Fruit fly (Drosophila melanogaster) whole organism, embryonic: ENCODE results near the gene ClpX.

Experiments
- Atf6 ChIP-seq: fragments of 200-800 bp; sonication (Bioruptor generic); IDR thresholded peaks from 2 replicates; pipeline ENCODE4 v1.3.6; 2022; ENCODE audit warnings: missing biosample characterization, missing genetic modification characterization
- B-H2 ChIP-seq: fragments of 200-800 bp; sonication (Bioruptor generic); optimal IDR thresholded peaks from 2 replicates; lab custom pipeline; 2018; ENCODE audit warnings: missing biosample characterization, mild to moderate bottlenecking, missing genetic modification characterization
- BEAF-32 ChIP-seq: fragments of 200-800 bp; sonication (Bioruptor generic); optimal IDR thresholded peaks from 3 replicates; lab custom pipeline; 2017; ENCODE audit warnings: missing biosample characterization, missing genetic modification characterization, mild to moderate bottlenecking, moderate library complexity, missing genetic modification reagents
- Bteb2 ChIP-seq: fragments of 200-800 bp; sonication (Bioruptor generic); optimal IDR thresholded peaks from 2 replicates; lab custom pipeline; 2016; ENCODE audit warnings: missing biosample characterization, missing genetic modification characterization
- CG10267 ChIP-seq: fragments of 200-800 bp; sonication (Bioruptor generic); optimal IDR thresholded peaks from 2 replicates; lab custom pipeline; 2018; ENCODE audit warnings: missing biosample characterization, mild to moderate bottlenecking, missing genetic modification characterization, moderate library complexity
- CG10654 ChIP-seq: fragments of 200-800 bp; sonication (Bioruptor generic); optimal IDR thresholded peaks from 2 replicates; lab custom pipeline; 2016; ENCODE audit warnings: missing biosample characterization, missing genetic modification characterization
- CG12219 ChIP-seq: fragments of 200-800 bp; sonication (Bioruptor generic); optimal IDR thresholded peaks from 3 replicates; lab custom pipeline; 2018; ENCODE audit warnings: missing biosample characterization, mild to moderate bottlenecking, missing genetic modification characterization
- CG1529 ChIP-seq: fragments of 200-800 bp; sonication (Bioruptor generic); optimal IDR thresholded peaks from 3 replicates; lab custom pipeline; 2018; ENCODE audit warnings: missing biosample characterization, missing genetic modification characterization
- CG17568 ChIP-seq: fragments of 200-800 bp; sonication (Bioruptor generic); optimal IDR thresholded peaks from 2 replicates; lab custom pipeline; 2018; ENCODE audit warnings: missing biosample characterization, mild to moderate bottlenecking, missing genetic modification characterization, moderate library complexity
- CG17802 ChIP-seq: fragments of 200-800 bp; sonication (Bioruptor generic); optimal IDR thresholded peaks from 2 replicates; lab custom pipeline; 2018; ENCODE audit warnings: missing biosample characterization, mild to moderate bottlenecking, missing genetic modification characterization, moderate library complexity
- CG18011 ChIP-seq: fragments of 200-800 bp; sonication (Bioruptor generic); optimal IDR thresholded peaks from 2 replicates; lab custom pipeline; 2017; ENCODE audit warnings: missing biosample characterization, missing genetic modification characterization, mild to moderate bottlenecking, moderate library complexity, missing genotype
- CG2199 ChIP-seq: fragments of 200-800 bp; sonication (Bioruptor generic); IDR thresholded peaks from 3 replicates; pipeline ENCODE4 v1.3.6; 2022; ENCODE audit warnings: missing biosample characterization, missing genetic modification characterization
- CG30431 ChIP-seq: fragments of 200-800 bp; sonication (Bioruptor generic); optimal IDR thresholded peaks from 2 replicates; lab custom pipeline; 2017; ENCODE audit warnings: missing biosample characterization, missing genetic modification characterization
- CG3838 ChIP-seq: fragments of 200-800 bp; sonication (Bioruptor generic); optimal IDR thresholded peaks from 3 replicates; lab custom pipeline; 2016; ENCODE audit warnings: missing biosample characterization, missing genetic modification characterization
- CG4282 ChIP-seq: fragments of 200-800 bp; sonication (Bioruptor generic); optimal IDR thresholded peaks from 2 replicates; lab custom pipeline; 2016; ENCODE audit warnings: missing biosample characterization, missing genetic modification characterization
- CG5953 ChIP-seq: fragments of 200-800 bp; sonication (Bioruptor generic); IDR thresholded peaks from 2 replicates; pipeline ENCODE4 v1.3.6; 2022; ENCODE audit warnings: missing biosample characterization, missing genetic modification characterization
- CG6854 ChIP-seq: fragments of 200-800 bp; sonication (Bioruptor generic); optimal IDR thresholded peaks from 3 replicates; lab custom pipeline; 2017; ENCODE audit warnings: missing biosample characterization, mild to moderate bottlenecking, missing genetic modification characterization
- CG7271 ChIP-seq: fragments of 200-800 bp; sonication (Bioruptor generic); optimal IDR thresholded peaks from 2 replicates; lab custom pipeline; 2018; ENCODE audit warnings: missing biosample characterization, mild to moderate bottlenecking, missing genetic modification characterization, moderate library complexity
- CG8359 ChIP-seq: fragments of 200-800 bp; sonication (Bioruptor generic); optimal IDR thresholded peaks from 2 replicates; lab custom pipeline; 2017; ENCODE audit warnings: missing biosample characterization, mild to moderate bottlenecking, missing genetic modification characterization, borderline replicate concordance
- CG9727 ChIP-seq: fragments of 200-800 bp; sonication (Bioruptor generic); optimal IDR thresholded peaks from 3 replicates; lab custom pipeline; 2017; ENCODE audit warnings: missing biosample characterization, mild to moderate bottlenecking, missing genetic modification characterization
- Gsc ChIP-seq: fragments of 200-800 bp; sonication (Bioruptor generic); IDR thresholded peaks from 2 replicates; pipeline ENCODE4 v1.3.6; 2022; ENCODE audit warnings: missing biosample characterization, missing genetic modification characterization
- HmgD ChIP-seq: fragments of 200-800 bp; sonication (Bioruptor generic); optimal IDR thresholded peaks from 3 replicates; lab custom pipeline; 2016; ENCODE audit warnings: missing biosample characterization, missing genetic modification characterization
- Hr39 ChIP-seq: fragments of >200 bp; optimal IDR thresholded peaks from 2 replicates; lab custom pipeline; 2017
- Hr51 ChIP-seq, 2 experiments: fragments of 200-800 bp; sonication (Bioruptor generic); optimal IDR thresholded peaks; 2 replicates in 1 of 2; 3 replicates in 1 of 2; lab custom pipeline; 2016 to 2018; ENCODE audit warnings: missing biosample characterization in 2 of 2, missing genetic modification characterization in 2 of 2, mild to moderate bottlenecking in 1 of 2, moderate library complexity in 1 of 2
- Hr78 ChIP-seq, 2 experiments: fragments of 200-800 bp in 1 of 2; fragments of >200 bp in 1 of 2; sonication (Bioruptor generic) in 1 of 2; optimal IDR thresholded peaks; 2 replicates each; lab custom pipeline; 2017 to 2019; ENCODE audit warnings: missing biosample characterization in 2 of 2, missing genetic modification characterization in 2 of 2, mild to moderate bottlenecking in 1 of 2, moderate library complexity in 1 of 2
- Mes4 ChIP-seq: fragments of 200-800 bp; sonication (Bioruptor generic); optimal IDR thresholded peaks from 2 replicates; lab custom pipeline; 2016; ENCODE audit warnings: missing biosample characterization, missing genetic modification characterization
- Mrtf ChIP-seq: fragments of 200-800 bp; sonication (Bioruptor generic); IDR thresholded peaks from 3 replicates; pipeline ENCODE4 v1.3.6; 2022; ENCODE audit warnings: missing biosample characterization, missing genetic modification characterization
- Myb ChIP-seq: fragments of 200-800 bp; sonication (Bioruptor generic); optimal IDR thresholded peaks from 2 replicates; lab custom pipeline; 2016; ENCODE audit warnings: missing biosample characterization, missing genetic modification characterization
- NFAT ChIP-seq: fragments of 200-800 bp; sonication (Bioruptor generic); IDR thresholded peaks from 2 replicates; pipeline ENCODE4 v1.3.6; 2022; ENCODE audit warnings: missing biosample characterization, missing genetic modification characterization
- Ravus ChIP-seq: fragments of 200-800 bp; sonication (Bioruptor generic); IDR thresholded peaks from 2 replicates; pipeline ENCODE4 v1.3.6; 2022; ENCODE audit warnings: missing biosample characterization, missing genetic modification characterization
- Spps ChIP-seq: fragments of 200-800 bp; sonication (Bioruptor generic); optimal IDR thresholded peaks from 2 replicates; lab custom pipeline; 2018; ENCODE audit warnings: missing biosample characterization, mild to moderate bottlenecking, missing genetic modification characterization
- Sry-δ ChIP-seq: fragments of 200-800 bp; sonication (Bioruptor generic); optimal IDR thresholded peaks from 2 replicates; lab custom pipeline; 2016; ENCODE audit warnings: missing biosample characterization, missing genetic modification characterization
- bowl ChIP-seq: fragments of 200-800 bp; sonication (Bioruptor generic); IDR thresholded peaks from 2 replicates; pipeline ENCODE4 v1.3.6; 2022; ENCODE audit warnings: missing biosample characterization, missing genetic modification characterization
- crc ChIP-seq: fragments of 200-800 bp; sonication (Bioruptor generic); optimal IDR thresholded peaks from 2 replicates; lab custom pipeline; 2016; ENCODE audit warnings: missing biosample characterization, missing genetic modification characterization
- dm ChIP-seq: fragments of 200-800 bp; sonication (Bioruptor generic); optimal IDR thresholded peaks from 3 replicates; lab custom pipeline; 2016; ENCODE audit warnings: missing biosample characterization, missing genetic modification characterization
- esg ChIP-seq: fragments of 200-800 bp; sonication (Bioruptor generic); conservative IDR thresholded peaks from 2 replicates; pipeline ENCODE4 v1.3.6; 2022; ENCODE audit warnings: missing biosample characterization, missing genetic modification characterization
- ewg ChIP-seq: fragments of 200-800 bp; sonication (Bioruptor generic); optimal IDR thresholded peaks from 3 replicates; lab custom pipeline; 2017; ENCODE audit warnings: mild to moderate bottlenecking, missing biosample characterization, missing genetic modification reagents, missing genetic modification characterization
- gcm ChIP-seq: fragments of 200-800 bp; sonication (Bioruptor generic); optimal IDR thresholded peaks from 2 replicates; lab custom pipeline; 2019; ENCODE audit warnings: missing biosample characterization, mild to moderate bottlenecking, missing genetic modification characterization, moderate library complexity
- hkb ChIP-seq, 2 experiments: fragments of 200-800 bp in 1 of 2; fragments of >200 bp in 1 of 2; sonication (Bioruptor generic) in 1 of 2; IDR thresholded peaks in 1 of 2; optimal IDR thresholded peaks in 1 of 2; 2 replicates each; pipeline versions ENCODE4 v1.3.6 to Lab custom; 2017 to 2022; ENCODE audit warnings: missing biosample characterization in 1 of 2, missing genetic modification characterization in 1 of 2
- insv ChIP-seq, 2 experiments: fragments of 200-800 bp; sonication (Bioruptor generic); optimal IDR thresholded peaks; 3 replicates each; lab custom pipeline; 2016 to 2018; ENCODE audit warnings: missing biosample characterization in 2 of 2, missing genetic modification characterization in 2 of 2
- jigr1 ChIP-seq: fragments of 200-800 bp; sonication (Bioruptor generic); IDR thresholded peaks from 3 replicates; pipeline ENCODE4 v1.3.6; 2022; ENCODE audit warnings: missing biosample characterization, missing genetic modification characterization
- maf-S ChIP-seq: fragments of 200-800 bp; sonication (Bioruptor generic); optimal IDR thresholded peaks from 2 replicates; lab custom pipeline; 2016; ENCODE audit warnings: missing biosample characterization, missing genetic modification characterization
- nom ChIP-seq: fragments of 200-800 bp; sonication (Bioruptor generic); optimal IDR thresholded peaks from 2 replicates; lab custom pipeline; 2017; ENCODE audit warnings: missing biosample characterization, missing genetic modification characterization, mild to moderate bottlenecking, moderate library complexity, missing genetic modification reagents
- pb ChIP-seq: fragments of 200-800 bp; sonication (Bioruptor generic); optimal IDR thresholded peaks from 3 replicates; lab custom pipeline; 2016; ENCODE audit warnings: missing biosample characterization, missing genetic modification characterization
- seq ChIP-seq: fragments of 200-800 bp; sonication (Bioruptor generic); IDR thresholded peaks from 2 replicates; pipeline ENCODE4 v1.3.6; 2022; ENCODE audit warnings: missing biosample characterization, missing genetic modification characterization
- slp2 ChIP-seq: fragments of 200-800 bp; sonication (Bioruptor generic); optimal IDR thresholded peaks from 2 replicates; lab custom pipeline; 2016; ENCODE audit warnings: missing biosample characterization, missing genetic modification characterization
- sna ChIP-seq: fragments of 200-800 bp; sonication (Bioruptor generic); IDR thresholded peaks from 2 replicates; pipeline ENCODE4 v1.3.6; 2022; ENCODE audit warnings: missing biosample characterization, missing genetic modification characterization; ENCODE audit not compliant: partially characterized antibody
- so ChIP-seq: fragments of 200-800 bp; sonication (Bioruptor generic); IDR thresholded peaks from 3 replicates; pipeline ENCODE4 v1.3.6; 2022; ENCODE audit warnings: missing biosample characterization, missing genetic modification characterization

Gene ClpX

dm6 chr3R:19863979-19864775 lies 39.3 kb downstream of the ClpX start, which contains the start of the genes CG4572 and CG4686 (continued):
- TF ChIP-seq Hr51 (GFP tag; optimal IDR thresholded peaks at IDR 0.05; lab: Kevin White, UChicago) (peak; percentile 57 to 77), CG7271 (peak; percentile 3), crc (peak; percentile 60), Gsc (GFP tag; lab: Robert Waterston, UW) (0 out of 2 replicates have a peak, but pooled peaks have one; percentile 17), ewg (GFP tag; lab: Kevin White, UChicago) (peak; percentile 53), maf-S (GFP tag; lab: Kevin White, UChicago) (peak; percentile 81), CG12219 (peak; percentile 42), CG18011 (GFP tag; lab: Kevin White, UChicago) (peak; percentile 64), CG8359 (GFP tag; lab: Kevin White, UChicago) (no peak), pb (no peak), NFAT (GFP tag; lab: Robert Waterston, UW) (peak; percentile 37), CG4282 (GFP tag; lab: Kevin White, UChicago) (peak; percentile 57), BEAF-32 (GFP tag; lab: Kevin White, UChicago) (peak; percentile 45), CG3838 (GFP tag; lab: Kevin White, UChicago) (peak; percentile 11), dm (peak; percentile 74), insv (GFP tag; optimal IDR thresholded peaks at IDR 0.05; lab: Kevin White, UChicago) (peak in 1 of 2 experiments; percentile 54), hkb (optimal IDR thresholded peaks at IDR 0.05; lab: Kevin White, UChicago) (peak; percentile 65), hkb (GFP tag; IDR thresholded peaks at IDR 0.05; lab: Robert Waterston, UW) (peak; percentile 63), gcm (GFP tag; lab: Kevin White, UChicago) (peak; percentile 7), CG17568 (no peak), Mrtf (GFP tag; lab: Robert Waterston, UW) (no peak; the same call in 2 of the 3 replicates), seq (GFP tag; lab: Robert Waterston, UW) (0 out of 2 replicates have a peak, but pooled peaks have one; percentile 37), Hr39 (lab: Kevin White, UChicago) (no peak), CG17802 (tag; lab: Kevin White, UChicago) (peak; percentile 18), HmgD (GFP tag; lab: Kevin White, UChicago) (peak; percentile 63), bowl (GFP tag; lab: Robert Waterston, UW) (no peak), so (no peak), CG10267 (tag; lab: Kevin White, UChicago) (peak; percentile 67), Spps (tag; lab: Kevin White, UChicago) (no peak), CG5953 (GFP tag; lab: Robert Waterston, UW) (no peak), CG2199 (no peak), Ravus (GFP tag; lab: Robert Waterston, UW) (no peak), jigr1 (GFP tag; lab: Robert Waterston, UW) (peak; percentile 58; the same call in 1 of the 3 replicates), Atf6 (GFP tag; lab: Robert Waterston, UW) (peak; percentile 55; the same call in 1 of the 2 replicates), Myb (peak; percentile 64), CG9727 (peak; percentile 63), Hr78 (GFP tag; optimal IDR thresholded peaks at IDR 0.05; lab: Kevin White, UChicago) (peak in 1 of 2 experiments; percentile 33), CG1529 (GFP tag; lab: Kevin White, UChicago) (peak; percentile 51), CG10654 (GFP tag; lab: Kevin White, UChicago) (peak; percentile 75), esg (peak; percentile 35; the same call in 1 of the 2 replicates), Bteb2 (peak; percentile 67), Sry-δ (peak; percentile 55), nom (GFP tag; lab: Kevin White, UChicago) (peak; percentile 46), CG6854 (GFP tag; lab: Kevin White, UChicago) (no peak), sna (GFP tag; lab: Robert Waterston, UW) (no peak), CG30431 (GFP tag; lab: Kevin White, UChicago) (peak; percentile 68), Mes4 (GFP tag; lab: Kevin White, UChicago) (peak; percentile 74), slp2 (GFP tag; lab: Kevin White, UChicago) (peak; percentile 58), B-H2 (GFP tag; lab: Kevin White, UChicago) (peak; percentile 78)
